Worm (Caenorhabditis elegans) whole organism, young adult: ENCODE measurements around the gene jamp-1.
A peak's percentile ranks its signal among the peaks of the same experiment; 100 is the strongest.

Experiments used
- C06A6.2 ChIP-seq: fragments of 200-800 bp; sonication (Bioruptor generic); conservative IDR thresholded peaks from 2 replicates; pipeline ENCODE4 v1.3.6; 2022; ENCODE audit warnings: missing genetic modification characterization, missing compliant biosample characterization
- F23B12.7 ChIP-seq: sonication (generic microtip); optimal IDR thresholded peaks from 2 replicates; lab custom pipeline; 2017; ENCODE audit warnings: missing genetic modification characterization, mild to moderate bottlenecking, missing compliant biosample characterization, antibody characterized with exemption, moderate library complexity; ENCODE audit not compliant: insufficient read depth
- F37B4.10 ChIP-seq: fragments of 200-800 bp; sonication (Bioruptor generic); IDR thresholded peaks from 2 replicates; pipeline ENCODE4 v1.3.6; 2022; ENCODE audit warnings: missing genetic modification characterization, missing compliant biosample characterization
- Y95B8A.8 ChIP-seq: fragments of 200-800 bp; sonication (Bioruptor generic); IDR thresholded peaks from 2 replicates; pipeline ENCODE4 v1.3.6; 2022; ENCODE audit warnings: missing genetic modification reagents, missing genetic modification characterization, missing compliant biosample characterization
- ZK185.1 ChIP-seq: sonication (generic microtip); optimal IDR thresholded peaks from 2 replicates; lab custom pipeline; 2016; ENCODE audit warnings: mild to moderate bottlenecking, missing genetic modification characterization, missing compliant biosample characterization; ENCODE audit not compliant: poor library complexity, severe bottlenecking
- akir-1 ChIP-seq: fragments of 200-800 bp; sonication (Bioruptor generic); optimal IDR thresholded peaks from 2 replicates; lab custom pipeline; 2018; ENCODE audit warnings: mild to moderate bottlenecking, missing genetic modification characterization, moderate library complexity, missing compliant biosample characterization
- ama-1 ChIP-seq, 3 experiments: fragments of 150-350 bp in 1 of 3; sonication (generic microtip) in 2 of 3; optimal IDR thresholded peaks; 2 replicates each; lab custom pipeline; 2014 to 2018; ENCODE audit warnings: missing biosample characterization in 2 of 3, missing genetic modification characterization in 2 of 3, missing genetic modification reagents in 2 of 3
- attf-3 ChIP-seq: fragments of 200-800 bp; sonication (Bioruptor generic); conservative IDR thresholded peaks from 2 replicates; pipeline ENCODE4 v1.3.6; 2022; ENCODE audit warnings: missing genetic modification reagents, missing genetic modification characterization, missing compliant biosample characterization
- attf-5 ChIP-seq: fragments of 200-800 bp; sonication (Bioruptor generic); optimal IDR thresholded peaks from 2 replicates; lab custom pipeline; 2018; ENCODE audit warnings: mild to moderate bottlenecking, missing genetic modification characterization, missing compliant biosample characterization
- cebp-1 ChIP-seq, 2 experiments: fragments of 200-800 bp in 1 of 2; sonication (Bioruptor generic) in 1 of 2; sonication (generic microtip) in 1 of 2; IDR thresholded peaks in 1 of 2; optimal IDR thresholded peaks in 1 of 2; 2 replicates each; pipeline versions ENCODE4 v1.3.6 to Lab custom; 2017 to 2022; ENCODE audit warnings: missing compliant biosample characterization in 2 of 2, missing genetic modification characterization in 2 of 2, mild to moderate bottlenecking in 1 of 2, missing genetic modification reagents in 1 of 2, moderate library complexity in 1 of 2
- ceh-100 ChIP-seq: fragments of 200-800 bp; sonication (Bioruptor generic); IDR thresholded peaks from 2 replicates; pipeline ENCODE4 v1.3.6; 2022; ENCODE audit warnings: missing genetic modification reagents, missing genetic modification characterization, missing compliant biosample characterization
- ceh-40 ChIP-seq: fragments of 200-800 bp; sonication (Bioruptor generic); IDR thresholded peaks from 2 replicates; pipeline ENCODE4 v1.3.6; 2022; ENCODE audit warnings: missing genetic modification characterization, missing compliant biosample characterization
- ceh-79 ChIP-seq: sonication (generic microtip); optimal IDR thresholded peaks from 2 replicates; lab custom pipeline; 2017; ENCODE audit warnings: mild to moderate bottlenecking, missing genetic modification characterization, missing compliant biosample characterization
- chd-7 ChIP-seq: sonication (generic microtip); optimal IDR thresholded peaks from 2 replicates; lab custom pipeline; 2016; ENCODE audit warnings: mild to moderate bottlenecking, missing genetic modification characterization, moderate library complexity, missing compliant biosample characterization
- efl-1 ChIP-seq: fragments of 150-350 bp; optimal IDR thresholded peaks from 2 replicates; lab custom pipeline; 2014; ENCODE audit warnings: missing biosample characterization, missing genetic modification reagents, missing genetic modification characterization
- hmg-1.2 ChIP-seq: fragments of 200-800 bp; sonication (Bioruptor generic); IDR thresholded peaks from 2 replicates; pipeline ENCODE4 v1.3.6; 2022; ENCODE audit warnings: missing genetic modification reagents, missing genetic modification characterization, missing compliant biosample characterization
- hmg-20 ChIP-seq: fragments of 200-800 bp; sonication (Bioruptor generic); IDR thresholded peaks from 2 replicates; pipeline ENCODE4 v1.3.6; 2022; ENCODE audit warnings: missing genetic modification reagents, missing genetic modification characterization, missing compliant biosample characterization
- lag-1 ChIP-seq: fragments of 200-800 bp; sonication (Bioruptor generic); IDR thresholded peaks from 2 replicates; pipeline ENCODE4 v1.3.6; 2022; ENCODE audit warnings: missing genetic modification reagents, missing genetic modification characterization, missing compliant biosample characterization
- let-607 ChIP-seq, 2 experiments: fragments of 200-800 bp in 1 of 2; sonication (Bioruptor generic) in 1 of 2; sonication (generic microtip) in 1 of 2; optimal IDR thresholded peaks; 2 replicates each; lab custom pipeline; 2016 to 2018; ENCODE audit warnings: mild to moderate bottlenecking in 2 of 2, missing compliant biosample characterization in 2 of 2, missing genetic modification characterization in 2 of 2, moderate library complexity in 2 of 2, missing genotype in 1 of 2
- lin-35 ChIP-seq, 3 experiments: fragments of 150-350 bp in 2 of 3; sonication (generic microtip) in 1 of 3; optimal IDR thresholded peaks; 2 replicates each; lab custom pipeline; 2014 to 2018; ENCODE audit warnings: missing biosample characterization in 3 of 3, missing genetic modification characterization in 3 of 3, missing genetic modification reagents in 3 of 3
- lin-40 ChIP-seq: sonication (generic microtip); optimal IDR thresholded peaks from 2 replicates; lab custom pipeline; 2016; ENCODE audit warnings: missing genetic modification characterization, mild to moderate bottlenecking, missing compliant biosample characterization, missing genotype, missing genetic modification reagents
- lin-54 ChIP-seq: fragments of 200-800 bp; sonication (Bioruptor generic); optimal IDR thresholded peaks from 2 replicates; lab custom pipeline; 2018; ENCODE audit warnings: mild to moderate bottlenecking, missing genetic modification characterization, missing compliant biosample characterization
- lsl-1 ChIP-seq: fragments of 200-800 bp; sonication (Bioruptor generic); optimal IDR thresholded peaks from 2 replicates; lab custom pipeline; 2018; ENCODE audit warnings: mild to moderate bottlenecking, missing genetic modification characterization, moderate library complexity, missing compliant biosample characterization
- mcd-1 ChIP-seq: fragments of 200-800 bp; sonication (Bioruptor generic); IDR thresholded peaks from 2 replicates; pipeline ENCODE4 v1.3.6; 2022; ENCODE audit warnings: missing genetic modification reagents, missing genetic modification characterization, missing compliant biosample characterization
- mel-28 ChIP-seq: sonication (generic microtip); optimal IDR thresholded peaks from 2 replicates; lab custom pipeline; 2016; ENCODE audit warnings: borderline replicate concordance, mild to moderate bottlenecking, missing genetic modification characterization, missing compliant biosample characterization
- nfyb-1 ChIP-seq: fragments of 200-800 bp; sonication (Bioruptor generic); IDR thresholded peaks from 2 replicates; pipeline ENCODE4 v1.3.6; 2022; ENCODE audit warnings: missing genetic modification reagents, missing genetic modification characterization, missing compliant biosample characterization
- pbrm-1 ChIP-seq: fragments of 200-800 bp; sonication (Bioruptor generic); IDR thresholded peaks from 2 replicates; pipeline ENCODE4 v1.3.6; 2022; ENCODE audit warnings: missing genetic modification reagents, missing genetic modification characterization, missing compliant biosample characterization
- pha-4 ChIP-seq: fragments of 150-350 bp; sonication (generic microtip); optimal IDR thresholded peaks from 2 replicates; lab custom pipeline; 2014; ENCODE audit warnings: missing biosample characterization, missing genetic modification reagents, missing genetic modification characterization
- sea-2 ChIP-seq: fragments of 200-800 bp; sonication (Bioruptor generic); IDR thresholded peaks from 2 replicates; pipeline ENCODE4 v1.3.6; 2022; ENCODE audit warnings: missing genetic modification characterization, missing compliant biosample characterization
- snpc-1.3 ChIP-seq: sonication (generic microtip); optimal IDR thresholded peaks from 2 replicates; lab custom pipeline; 2017; ENCODE audit warnings: missing genetic modification characterization, mild to moderate bottlenecking, missing compliant biosample characterization, antibody characterized with exemption, moderate library complexity, missing genotype, missing genetic modification reagents; ENCODE audit not compliant: insufficient read depth
- snpc-3.4 ChIP-seq: sonication (generic microtip); optimal IDR thresholded peaks from 2 replicates; lab custom pipeline; 2017; ENCODE audit warnings: missing genetic modification characterization, mild to moderate bottlenecking, missing compliant biosample characterization, antibody characterized with exemption, moderate library complexity, missing genotype, missing genetic modification reagents
- snpc-4 ChIP-seq, 5 experiments: fragments of 150-350 bp in 1 of 5; sonication (generic microtip) in 4 of 5; optimal IDR thresholded peaks; 2 replicates each; lab custom pipeline; 2014 to 2018; ENCODE audit warnings: missing genetic modification characterization in 5 of 5, missing biosample characterization in 3 of 5, antibody characterized with exemption in 2 of 5, mild to moderate bottlenecking in 2 of 5, missing compliant biosample characterization in 2 of 5, missing genotype in 2 of 5, moderate library complexity in 2 of 5, missing genetic modification reagents in 1 of 5
- tbp1 ChIP-seq: fragments of 200-800 bp; sonication (Bioruptor generic); optimal IDR thresholded peaks from 2 replicates; lab custom pipeline; 2018; ENCODE audit warnings: mild to moderate bottlenecking, missing genetic modification characterization, missing compliant biosample characterization
- ztf-22 ChIP-seq: fragments of 200-800 bp; sonication (Bioruptor generic); optimal IDR thresholded peaks from 2 replicates; lab custom pipeline; 2018; ENCODE audit warnings: mild to moderate bottlenecking, missing genetic modification characterization, moderate library complexity, missing compliant biosample characterization

jamp-1 gene

DNA sequence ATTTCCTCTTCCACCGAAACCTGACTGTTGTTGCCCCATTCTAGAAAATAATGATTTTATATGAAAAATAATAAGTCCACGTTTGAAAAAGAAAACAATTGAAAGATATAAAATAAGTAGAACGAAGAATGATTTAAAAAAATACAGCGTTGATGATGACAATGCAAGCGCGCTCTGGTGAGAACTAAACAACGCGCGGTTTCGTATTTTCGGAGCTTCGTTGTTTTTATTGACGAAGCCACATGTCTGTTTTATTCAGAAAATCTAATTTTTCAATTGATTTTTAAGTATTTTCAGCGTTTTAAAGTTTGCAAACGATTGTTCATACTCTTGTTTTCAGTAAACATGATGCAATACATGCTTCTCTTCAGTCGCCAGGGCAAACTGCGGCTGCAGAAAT is 33.4 kb downstream of the jamp-1 start, which contains the start of the genes rpt-2 and aps-1:
Gene rpt-2, minus strand, starts transcription at position 40 of the 400 bp plus-strand sequence.
Gene aps-1, plus strand, starts transcription at position 341 of the 400 bp plus-strand sequence.
- TF ChIP-seq akir-1 (no peak), ceh-100 (GFP tag; lab: Robert Waterston, UW) (no peak), cebp-1 (GFP tag; IDR thresholded peaks at IDR 0.05; lab: Robert Waterston, UW) (no peak), cebp-1 (tag; optimal IDR thresholded peaks at IDR 0.05; lab: Kevin White, UChicago) (peak; percentile 35), snpc-3.4 (tag; lab: Kevin White, UChicago) (peak; percentile 45), mel-28 (tag; lab: Kevin White, UChicago) (no peak), Y95B8A.8 (GFP tag; lab: Robert Waterston, UW) (no peak), mcd-1 (peak; percentile 95), F37B4.10 (GFP tag; lab: Robert Waterston, UW) (no peak), attf-3 (GFP tag; lab: Robert Waterston, UW) (peak; percentile 99), snpc-4 (GFP tag; optimal IDR thresholded peaks at IDR 0.05; lab: Kevin White, UChicago) (no peak), snpc-4 (tag; optimal IDR thresholded peaks at IDR 0.05; lab: Kevin White, UChicago) (peak in 3 of 4 experiments; percentile 3 to 66 (median 22)), lsl-1 (GFP tag; lab: Kevin White, UChicago) (peak; percentile 15), sea-2 (GFP tag; lab: Robert Waterston, UW) (no peak), attf-5 (GFP tag; lab: Kevin White, UChicago) (peak; percentile 79), hmg-20 (GFP tag; lab: Robert Waterston, UW) (no peak), efl-1 (GFP tag; lab: Kevin White, UChicago) (peak; percentile 7), lin-35 (GFP tag; optimal IDR thresholded peaks at IDR 0.05; lab: Kevin White, UChicago) (peak in 1 of 3 experiments; percentile 69), lin-54 (GFP tag; lab: Kevin White, UChicago) (peak; percentile 34), chd-7 (tag; lab: Kevin White, UChicago) (no peak), lin-40 (tag; lab: Kevin White, UChicago) (peak; percentile 58), snpc-1.3 (tag; lab: Kevin White, UChicago) (peak; percentile 2), F23B12.7 (peak; percentile 32), pha-4 (tag; lab: Kevin White, UChicago) (no peak), ceh-79 (tag; lab: Kevin White, UChicago) (no peak), ZK185.1 (tag; lab: Kevin White, UChicago) (peak; percentile 38), lag-1 (GFP tag; lab: Robert Waterston, UW) (no peak), ztf-22 (GFP tag; lab: Kevin White, UChicago) (no peak), hmg-1.2 (GFP tag; lab: Robert Waterston, UW) (peak; percentile 48; the same call in 1 of the 2 replicates), tbp1 (GFP tag; lab: Kevin White, UChicago) (peak; percentile 5), let-607 (tag; optimal IDR thresholded peaks at IDR 0.05; lab: Kevin White, UChicago) (peak in 1 of 2 experiments; percentile 33), pbrm-1 (GFP tag; lab: Robert Waterston, UW) (no peak)

DNA sequence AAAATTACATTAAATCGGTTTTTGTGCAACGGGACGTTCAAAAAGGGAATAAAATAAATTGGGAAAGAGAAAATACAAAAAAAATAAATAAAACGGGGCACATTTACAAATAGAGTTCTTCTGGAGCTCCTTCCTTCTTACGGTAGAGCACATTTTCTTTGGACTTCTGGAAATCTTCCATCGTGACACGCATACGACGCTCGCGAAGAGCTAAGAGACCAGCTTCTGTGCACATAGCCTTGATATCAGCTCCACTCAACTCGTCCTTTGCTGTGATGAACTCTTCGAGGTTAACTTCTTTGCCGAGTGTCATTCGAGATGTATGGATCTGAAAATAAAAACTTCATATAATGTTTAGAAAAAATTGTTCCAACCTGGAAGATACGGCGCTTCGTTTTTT is 35.0 kb downstream of the jamp-1 start:
- TF ChIP-seq C06A6.2 (GFP tag; lab: Robert Waterston, UW) (no peak), hmg-1.2 (GFP tag; lab: Robert Waterston, UW) (0 out of 2 replicates have a peak, but pooled peaks have one; percentile 2), ama-1 (optimal IDR thresholded peaks at IDR 0.05; lab: Kevin White, UChicago) (peak; percentile 14), ama-1 (GFP tag; optimal IDR thresholded peaks at IDR 0.05; lab: Kevin White, UChicago) (no peak), ceh-40 (0 out of 2 replicates have a peak, but pooled peaks have one; percentile 23), nfyb-1 (0 out of 2 replicates have a peak, but pooled peaks have one; percentile 22)
- TF ChIP-seq, all 124 proteins: peak for 4
